Comparison of ENCODE assay signal across 3 fruit fly cellular contexts in genomic region chr3L:14645934-14646333, dm6.
TF ChIP-seq lines count a peak whose summit lies in the region.

No protein-coding gene starts in this region.

- no peak for TF ChIP-seq CTCF in whole organism, embryonic (GFP tag; optimal IDR thresholded peaks at IDR 0.05; lab: Kevin White, UChicago)

TF ChIP-seq in whole organism, embryonic, 481 proteins besides CTCF, POLR2A, EP300 and RAD21:
- TF ChIP-seq ci (GFP tag; IDR thresholded peaks at IDR 0.05; lab: Robert Waterston, UW) (0 out of 3 replicates have a peak, but pooled peaks have one; percentile 16), Pdp1 (GFP tag; optimal IDR thresholded peaks at IDR 0.05; lab: Kevin White, UChicago) (peak in 1 of 2 experiments; percentile 28), gfzf (GFP tag; optimal IDR thresholded peaks at IDR 0.05; lab: Kevin White, UChicago) (no peak)
TF ChIP-seq in whole organism, embryonic: peak in this region for 2.

TF ChIP-seq in whole organism, prepupa, 60 proteins besides CTCF, POLR2A, EP300 and RAD21:
- TF ChIP-seq Ets21C (GFP tag; optimal IDR thresholded peaks at IDR 0.05; lab: Kevin White, UChicago) (no peak), Ets96B (tag; optimal IDR thresholded peaks at IDR 0.05; lab: Kevin White, UChicago) (no peak), CG1621 (tag; optimal IDR thresholded peaks at IDR 0.05; lab: Kevin White, UChicago) (no peak), acj6 (GFP tag; optimal IDR thresholded peaks at IDR 0.05; lab: Kevin White, UChicago) (no peak), vri (GFP tag; optimal IDR thresholded peaks at IDR 0.05; lab: Kevin White, UChicago) (peak; percentile 89), Sox15 (GFP tag; optimal IDR thresholded peaks at IDR 0.05; lab: Kevin White, UChicago) (no peak), net (GFP tag; optimal IDR thresholded peaks at IDR 0.05; lab: Kevin White, UChicago) (no peak), CG10631 (GFP tag; optimal IDR thresholded peaks at IDR 0.05; lab: Kevin White, UChicago) (no peak), ss (GFP tag; optimal IDR thresholded peaks at IDR 0.05; lab: Kevin White, UChicago) (peak in 1 of 2 experiments; percentile 6), pdm3 (GFP tag; optimal IDR thresholded peaks at IDR 0.05; lab: Kevin White, UChicago) (no peak), CG15336 (GFP tag; IDR thresholded peaks at IDR 0.05; lab: Robert Waterston, UW) (no peak), svp (GFP tag; lab: Kevin White, UChicago) (peak; percentile 66), CG6854 (GFP tag; optimal IDR thresholded peaks at IDR 0.05; lab: Kevin White, UChicago) (peak; percentile 36), lz (GFP tag; optimal IDR thresholded peaks at IDR 0.05; lab: Kevin White, UChicago) (no peak), Eip78C (GFP tag; lab: Kevin White, UChicago) (peak; percentile 49), fd59A (GFP tag; optimal IDR thresholded peaks at IDR 0.05; lab: Kevin White, UChicago) (no peak), Blimp-1 (GFP tag; optimal IDR thresholded peaks at IDR 0.05; lab: Kevin White, UChicago) (peak; percentile 70), CG9139 (GFP tag; optimal IDR thresholded peaks at IDR 0.05; lab: Kevin White, UChicago) (no peak), dsx (GFP tag; optimal IDR thresholded peaks at IDR 0.05; lab: Kevin White, UChicago; ENCODE audit: poor library complexity, severe bottlenecking) (peak; percentile 11), CG8319 (GFP tag; optimal IDR thresholded peaks at IDR 0.05; lab: Kevin White, UChicago) (no peak)
TF ChIP-seq in whole organism, prepupa: peak in this region for 7.

TF ChIP-seq in whole organism, pupa, 21 proteins besides CTCF, POLR2A, EP300 and RAD21:
- TF ChIP-seq CG13204 (GFP tag; optimal IDR thresholded peaks at IDR 0.05; lab: Kevin White, UChicago) = no peak
- peak; percentile 35 for TF ChIP-seq EcR (GFP tag; optimal IDR thresholded peaks at IDR 0.05; lab: Kevin White, UChicago)
- TF ChIP-seq D1 (tag; optimal IDR thresholded peaks at IDR 0.05; lab: Kevin White, UChicago) = no peak

Comparison
In these comparisons a context has a peak if more than half of its experiments do, and no peak if none do; other contexts are left out.
1. Of the 7 proteins assayed by ChIP-seq in both whole organism, embryonic and whole organism, prepupa: peak only in whole organism, embryonic: none; only in whole organism, prepupa: Blimp-1 and CG6854; in both: none; in neither: 5.